Fruit fly (Drosophila melanogaster) whole organism, prepupa: ENCODE measurements around the gene CG12994.

Experiments
- CG34406 ChIP-seq: fragments of 200-800 bp; sonication (Bioruptor generic); optimal IDR thresholded peaks from 3 replicates; lab custom pipeline; 2016; ENCODE audit warnings: missing biosample characterization, missing genetic modification characterization
- CG3919 ChIP-seq: fragments of 200-800 bp; sonication (Bioruptor generic); optimal IDR thresholded peaks from 3 replicates; lab custom pipeline; 2016; ENCODE audit warnings: missing biosample characterization, missing genetic modification characterization
- acj6 ChIP-seq: fragments of 200-800 bp; sonication (Bioruptor generic); optimal IDR thresholded peaks from 3 replicates; lab custom pipeline; 2016; ENCODE audit warnings: missing biosample characterization, missing genetic modification characterization
- net ChIP-seq: fragments of 200-800 bp; sonication (Bioruptor generic); optimal IDR thresholded peaks from 3 replicates; lab custom pipeline; 2016; ENCODE audit warnings: missing biosample characterization, missing genetic modification characterization

DNA sequence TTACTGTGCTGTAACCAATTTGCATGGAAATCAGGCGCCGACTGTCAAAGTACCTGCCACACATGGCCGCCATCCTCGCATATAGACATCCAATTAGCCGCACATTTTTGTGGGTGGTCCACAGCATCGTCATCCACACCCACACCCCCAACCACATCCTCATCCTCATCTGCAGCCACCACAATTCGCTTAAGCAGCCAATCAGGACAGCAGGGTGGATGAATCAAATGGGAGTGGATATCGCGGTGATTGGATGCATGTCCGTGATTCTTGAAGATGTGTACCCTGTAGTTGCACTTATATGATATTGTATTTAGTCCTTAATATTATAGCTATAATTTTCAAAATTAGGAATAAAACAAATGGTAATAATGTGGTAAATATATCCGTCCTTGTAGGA, 38.9 kb downstream of the CG12994 start:
- TF ChIP-seq acj6 (GFP tag; lab: Kevin White, UChicago) (no peak), CG34406 (GFP tag; lab: Kevin White, UChicago) (no peak), CG3919 (GFP tag; lab: Kevin White, UChicago) (no peak), net (GFP tag; lab: Kevin White, UChicago) (no peak)
